Fruit fly (Drosophila melanogaster): ENCODE data around the gene Sema1a.

The Sema1a gene

dm6 chr2L:8709413-8709812 is 167.5 kb downstream of the Sema1a start, which contains the start of gene Hnf4 (continued):
- TF ChIP-seq Bteb2 (GFP tag; optimal IDR thresholded peaks at IDR 0.05) = no peak
- no peak for TF ChIP-seq CG11723 (GFP tag; optimal IDR thresholded peaks at IDR 0.05)
- TF ChIP-seq yki (optimal IDR thresholded peaks at IDR 0.05) = no peak
- no peak for TF ChIP-seq CG14710 (tag; optimal IDR thresholded peaks at IDR 0.05)
- TF ChIP-seq fd96Cb (tag; optimal IDR thresholded peaks at IDR 0.05) = no peak
- TF ChIP-seq zfh2 (GFP tag; optimal IDR thresholded peaks at IDR 0.05) = no peak
- TF ChIP-seq kah (GFP tag; optimal IDR thresholded peaks at IDR 0.05) = no peak
- peak; percentile 77 for TF ChIP-seq CG18011 (GFP tag; optimal IDR thresholded peaks at IDR 0.05)
- no peak for TF ChIP-seq CG2129 (GFP tag; IDR thresholded peaks at IDR 0.05; ENCODE audit: partially characterized antibody)
- peak; percentile 70 for TF ChIP-seq rib (GFP tag; IDR thresholded peaks at IDR 0.05)
- peak; percentile 88 for TF ChIP-seq CG9437 (GFP tag; optimal IDR thresholded peaks at IDR 0.05)
- peak; percentile 72; the same call in 2 of the 4 replicates for TF ChIP-seq chinmo (GFP tag; IDR thresholded peaks at IDR 0.05; ENCODE audit: partially characterized antibody)
- no peak for TF ChIP-seq CG17359 (tag; optimal IDR thresholded peaks at IDR 0.05)
- TF ChIP-seq Hr3 (GFP tag; optimal IDR thresholded peaks at IDR 0.05) = no peak
- no peak for TF ChIP-seq CG32767 (GFP tag; IDR thresholded peaks at IDR 0.05)
- no peak for TF ChIP-seq CG2202 (tag; optimal IDR thresholded peaks at IDR 0.05)
- TF ChIP-seq tna (GFP tag; IDR thresholded peaks at IDR 0.05; ENCODE audit: partially characterized antibody) = 0 out of 2 replicates have a peak, but pooled peaks have one; percentile 42
- peak; percentile 24 for TF ChIP-seq grn (GFP tag; optimal IDR thresholded peaks at IDR 0.05)
- TF ChIP-seq Blimp-1 (GFP tag; optimal IDR thresholded peaks at IDR 0.05) = peak; percentile 62
- no peak for TF ChIP-seq CG9609 (GFP tag; optimal IDR thresholded peaks at IDR 0.05)
- TF ChIP-seq CG43689 (GFP tag; IDR thresholded peaks at IDR 0.05) = no peak
- TF ChIP-seq danr (GFP tag; IDR thresholded peaks at IDR 0.05) = no peak
- no peak for TF ChIP-seq CG8290 (GFP tag; optimal IDR thresholded peaks at IDR 0.05)
- peak in 1 of 2 experiments; percentile 30 for TF ChIP-seq CG8290 (tag; optimal IDR thresholded peaks at IDR 0.05)
- TF ChIP-seq lov (optimal IDR thresholded peaks at IDR 0.05) = no peak
- TF ChIP-seq lov (GFP tag; IDR thresholded peaks at IDR 0.05) = no peak
- peak; percentile 5 for TF ChIP-seq Abd-B (GFP tag; optimal IDR thresholded peaks at IDR 0.05)
- TF ChIP-seq MESR4 (GFP tag; optimal IDR thresholded peaks at IDR 0.05) = no peak
- TF ChIP-seq Trl (optimal IDR thresholded peaks at IDR 0.05) = no peak
- no peak for TF ChIP-seq Trl (GFP tag; optimal IDR thresholded peaks at IDR 0.05)
- TF ChIP-seq ci (GFP tag; IDR thresholded peaks at IDR 0.05) = 0 out of 3 replicates have a peak, but pooled peaks have one; percentile 21
- peak; percentile 12 for TF ChIP-seq Ets97D (GFP tag; optimal IDR thresholded peaks at IDR 0.05)
- TF ChIP-seq z (GFP tag; IDR thresholded peaks at IDR 0.05) = no peak
- TF ChIP-seq amos (GFP tag; IDR thresholded peaks at IDR 0.05; ENCODE audit: partially characterized antibody) = no peak; the same call in 1 of the 2 replicates
- no peak for TF ChIP-seq CG10267 (tag; optimal IDR thresholded peaks at IDR 0.05)
- TF ChIP-seq D19A (tag; optimal IDR thresholded peaks at IDR 0.05) = no peak
- no peak for TF ChIP-seq fd102C (GFP tag; optimal IDR thresholded peaks at IDR 0.05)
- peak; percentile 72 for TF ChIP-seq Vsx1 (GFP tag; optimal IDR thresholded peaks at IDR 0.05)

- peak in 1 of 2 experiments; percentile 23 for TF ChIP-seq Pdp1 (GFP tag; optimal IDR thresholded peaks at IDR 0.05)
- no peak for TF ChIP-seq CG8281 (tag; optimal IDR thresholded peaks at IDR 0.05)
These were observed 172.6 kb downstream of the Sema1a start for dm6 chr2L:8714513-8714912.

- TF ChIP-seq sob (GFP tag; IDR thresholded peaks at IDR 0.05) (no peak), Eip74EF (GFP tag; optimal IDR thresholded peaks at IDR 0.05) (peak in 1 of 2 experiments; percentile 6), Med (GFP tag) (peak; percentile 59), Optix (GFP tag; IDR thresholded peaks at IDR 0.05) (no peak), CG12769 (tag; optimal IDR thresholded peaks at IDR 0.05) (peak; percentile 43), twi (tag; optimal IDR thresholded peaks at IDR 0.05) (peak; percentile 30), chinmo (GFP tag; IDR thresholded peaks at IDR 0.05; ENCODE audit: partially characterized antibody) (0 out of 4 replicates have a peak, but pooled peaks have one; percentile 68), run (tag; optimal IDR thresholded peaks at IDR 0.05) (peak; percentile 44), CG6813 (GFP tag; optimal IDR thresholded peaks at IDR 0.05) (no peak), aop (GFP tag; IDR thresholded peaks at IDR 0.05) (0 out of 2 replicates have a peak, but pooled peaks have one; percentile 15), CG6765 (GFP tag; optimal IDR thresholded peaks at IDR 0.05) (peak; percentile 21), ci (GFP tag; IDR thresholded peaks at IDR 0.05) (peak; percentile 48; the same call in 1 of the 3 replicates), sd (tag; optimal IDR thresholded peaks at IDR 0.05) (peak; percentile 92)
These were observed 173.5 kb downstream of the Sema1a start for dm6 chr2L:8715454-8715853.

All from whole organism, embryonic.